Worm (Caenorhabditis elegans) whole organism, young adult: ENCODE data around the gene nuo-1.
A peak's percentile ranks its signal among the peaks of the same experiment; 100 is the strongest.

ENCODE experiments used
- B0336.3 ChIP-seq: fragments of 200-800 bp; sonication (Bioruptor generic); IDR thresholded peaks from 2 replicates; pipeline ENCODE4 v1.3.6; 2022; ENCODE audit warnings: missing genetic modification characterization, missing compliant biosample characterization
- C17E4.6 ChIP-seq: fragments of 200-800 bp; sonication (Bioruptor generic); IDR thresholded peaks from 2 replicates; pipeline ENCODE4 v1.3.6; 2022; ENCODE audit warnings: missing genetic modification reagents, missing genetic modification characterization, missing compliant biosample characterization
- F22D6.2 ChIP-seq: sonication (generic microtip); optimal IDR thresholded peaks from 2 replicates; lab custom pipeline; 2016; ENCODE audit warnings: mild to moderate bottlenecking, missing genetic modification characterization, missing compliant biosample characterization
- F23B12.7 ChIP-seq: sonication (generic microtip); optimal IDR thresholded peaks from 2 replicates; lab custom pipeline; 2017; ENCODE audit warnings: missing genetic modification characterization, mild to moderate bottlenecking, missing compliant biosample characterization, antibody characterized with exemption, moderate library complexity; ENCODE audit not compliant: insufficient read depth
- F33H1.4 ChIP-seq: fragments of 200-800 bp; sonication (Bioruptor generic); IDR thresholded peaks from 2 replicates; pipeline ENCODE4 v1.3.6; 2022; ENCODE audit warnings: missing genetic modification reagents, missing genetic modification characterization, missing compliant biosample characterization
- F39B2.1 ChIP-seq: fragments of 200-800 bp; sonication (Bioruptor generic); IDR thresholded peaks from 2 replicates; pipeline ENCODE4 v1.3.6; 2022; ENCODE audit warnings: missing genetic modification reagents, missing genetic modification characterization, missing compliant biosample characterization
- F49E8.2 ChIP-seq: sonication (generic microtip); optimal IDR thresholded peaks from 3 replicates; lab custom pipeline; 2017; ENCODE audit warnings: missing genetic modification characterization, mild to moderate bottlenecking, missing compliant biosample characterization, antibody characterized with exemption, moderate library complexity; ENCODE audit not compliant: insufficient read depth
- F52B5.7 ChIP-seq: sonication (generic microtip); optimal IDR thresholded peaks from 2 replicates; lab custom pipeline; 2016; ENCODE audit warnings: mild to moderate bottlenecking, missing genetic modification characterization, missing compliant biosample characterization
- F57C9.4 ChIP-seq: sonication (generic microtip); optimal IDR thresholded peaks from 2 replicates; lab custom pipeline; 2017; ENCODE audit warnings: mild to moderate bottlenecking, missing genetic modification characterization, missing compliant biosample characterization
- K11D2.4 ChIP-seq: fragments of 200-800 bp; sonication (Bioruptor generic); IDR thresholded peaks from 2 replicates; pipeline ENCODE4 v1.3.6; 2022; ENCODE audit warnings: missing genetic modification reagents, missing genetic modification characterization, missing compliant biosample characterization
- K12H6.12 ChIP-seq: fragments of 200-800 bp; sonication (Bioruptor generic); optimal IDR thresholded peaks from 2 replicates; lab custom pipeline; 2018; ENCODE audit warnings: mild to moderate bottlenecking, missing genetic modification characterization, missing compliant biosample characterization
- Y56A3A.18 ChIP-seq: fragments of 200-800 bp; sonication (Bioruptor generic); IDR thresholded peaks from 2 replicates; pipeline ENCODE4 v1.3.6; 2022; ENCODE audit warnings: missing genetic modification reagents, missing genetic modification characterization, missing compliant biosample characterization
- Y95B8A.8 ChIP-seq: fragments of 200-800 bp; sonication (Bioruptor generic); IDR thresholded peaks from 2 replicates; pipeline ENCODE4 v1.3.6; 2022; ENCODE audit warnings: missing genetic modification reagents, missing genetic modification characterization, missing compliant biosample characterization
- atf-7 ChIP-seq: sonication (generic microtip); optimal IDR thresholded peaks from 2 replicates; lab custom pipeline; 2017; ENCODE audit warnings: mild to moderate bottlenecking, missing genetic modification characterization, missing compliant biosample characterization
- athp-1 ChIP-seq: sonication (generic microtip); optimal IDR thresholded peaks from 2 replicates; lab custom pipeline; 2017; ENCODE audit warnings: mild to moderate bottlenecking, missing genetic modification characterization, missing compliant biosample characterization
- attf-6 ChIP-seq: fragments of 200-800 bp; sonication (Bioruptor generic); IDR thresholded peaks from 2 replicates; pipeline ENCODE4 v1.3.6; 2022; ENCODE audit warnings: missing genetic modification reagents, missing genetic modification characterization, missing compliant biosample characterization
- cebp-1 ChIP-seq, 2 experiments: fragments of 200-800 bp in 1 of 2; sonication (Bioruptor generic) in 1 of 2; sonication (generic microtip) in 1 of 2; IDR thresholded peaks in 1 of 2; optimal IDR thresholded peaks in 1 of 2; 2 replicates each; pipeline versions ENCODE4 v1.3.6 to Lab custom; 2017 to 2022; ENCODE audit warnings: missing compliant biosample characterization in 2 of 2, missing genetic modification characterization in 2 of 2, mild to moderate bottlenecking in 1 of 2, missing genetic modification reagents in 1 of 2, moderate library complexity in 1 of 2
- ceh-91 ChIP-seq: fragments of 200-800 bp; sonication (Bioruptor generic); IDR thresholded peaks from 2 replicates; pipeline ENCODE4 v1.3.6; 2022; ENCODE audit warnings: missing genetic modification reagents, missing genetic modification characterization, missing compliant biosample characterization
- efl-1 ChIP-seq: fragments of 150-350 bp; optimal IDR thresholded peaks from 2 replicates; lab custom pipeline; 2014; ENCODE audit warnings: missing biosample characterization, missing genetic modification reagents, missing genetic modification characterization
- egrh-3 ChIP-seq: fragments of 200-800 bp; sonication (Bioruptor generic); IDR thresholded peaks from 2 replicates; pipeline ENCODE4 v1.3.6; 2022; ENCODE audit warnings: missing genetic modification reagents, missing genetic modification characterization, missing compliant biosample characterization
- ets-4 ChIP-seq: fragments of 200-800 bp; sonication (Bioruptor generic); optimal IDR thresholded peaks from 2 replicates; lab custom pipeline; 2018; ENCODE audit warnings: mild to moderate bottlenecking, missing genetic modification characterization, missing compliant biosample characterization
- fkh-3 ChIP-seq: sonication (generic microtip); optimal IDR thresholded peaks from 2 replicates; lab custom pipeline; 2016; ENCODE audit warnings: mild to moderate bottlenecking, missing genetic modification characterization, missing compliant biosample characterization
- him-1 ChIP-seq: sonication (generic microtip); optimal IDR thresholded peaks from 2 replicates; lab custom pipeline; 2016; ENCODE audit warnings: missing genotype, missing genetic modification reagents, missing genetic modification characterization, missing compliant biosample characterization
- hlh-12 ChIP-seq: sonication (generic microtip); optimal IDR thresholded peaks from 2 replicates; lab custom pipeline; 2016; ENCODE audit warnings: missing genetic modification characterization, missing compliant biosample characterization
- hrde-1 ChIP-seq: sonication (generic microtip); optimal IDR thresholded peaks from 2 replicates; lab custom pipeline; 2016; ENCODE audit warnings: missing genetic modification characterization, mild to moderate bottlenecking, missing compliant biosample characterization, moderate library complexity, missing genotype, missing genetic modification reagents, borderline replicate concordance
- hsf-1 ChIP-seq: fragments of 200-800 bp; sonication (Bioruptor generic); IDR thresholded peaks from 2 replicates; pipeline ENCODE4 v1.3.6; 2022; ENCODE audit warnings: missing genetic modification reagents, missing genetic modification characterization, missing compliant biosample characterization
- lag-1 ChIP-seq: fragments of 200-800 bp; sonication (Bioruptor generic); IDR thresholded peaks from 2 replicates; pipeline ENCODE4 v1.3.6; 2022; ENCODE audit warnings: missing genetic modification reagents, missing genetic modification characterization, missing compliant biosample characterization
- lin-35 ChIP-seq, 3 experiments: fragments of 150-350 bp in 2 of 3; sonication (generic microtip) in 1 of 3; optimal IDR thresholded peaks; 2 replicates each; lab custom pipeline; 2014 to 2018; ENCODE audit warnings: missing biosample characterization in 3 of 3, missing genetic modification characterization in 3 of 3, missing genetic modification reagents in 3 of 3
- lir-1 ChIP-seq: fragments of 200-800 bp; sonication (Bioruptor generic); conservative IDR thresholded peaks from 2 replicates; pipeline ENCODE4 v1.3.6; 2022; ENCODE audit warnings: missing genetic modification reagents, missing genetic modification characterization, missing compliant biosample characterization
- madf-6 ChIP-seq: fragments of 200-800 bp; sonication (Bioruptor generic); IDR thresholded peaks from 2 replicates; pipeline ENCODE4 v1.3.6; 2022; ENCODE audit warnings: missing genetic modification reagents, missing genetic modification characterization, missing compliant biosample characterization
- mcd-1 ChIP-seq: fragments of 200-800 bp; sonication (Bioruptor generic); IDR thresholded peaks from 2 replicates; pipeline ENCODE4 v1.3.6; 2022; ENCODE audit warnings: missing genetic modification reagents, missing genetic modification characterization, missing compliant biosample characterization
- mes-4 ChIP-seq: sonication (generic microtip); optimal IDR thresholded peaks from 2 replicates; lab custom pipeline; 2016; ENCODE audit warnings: missing genotype, missing genetic modification characterization, missing compliant biosample characterization
- nfya-1 ChIP-seq: sonication (generic microtip); optimal IDR thresholded peaks from 2 replicates; lab custom pipeline; 2017; ENCODE audit warnings: antibody characterized with exemption, missing compliant biosample characterization, missing genetic modification characterization, borderline replicate concordance; ENCODE audit not compliant: insufficient read depth
- nfya-2 ChIP-seq: fragments of 200-800 bp; sonication (Bioruptor generic); IDR thresholded peaks from 2 replicates; pipeline ENCODE4 v1.3.6; 2022; ENCODE audit warnings: missing genetic modification reagents, missing genetic modification characterization, missing compliant biosample characterization
- nhr-27 ChIP-seq: fragments of 200-800 bp; sonication (Bioruptor generic); optimal IDR thresholded peaks from 2 replicates; lab custom pipeline; 2018; ENCODE audit warnings: mild to moderate bottlenecking, missing genetic modification characterization, moderate library complexity, missing compliant biosample characterization
- rpc-1 ChIP-seq, 2 experiments: fragments of 150-350 bp in 1 of 2; sonication (generic microtip) in 1 of 2; optimal IDR thresholded peaks; 2 replicates each; lab custom pipeline; 2014 to 2018; ENCODE audit warnings: missing biosample characterization in 1 of 2, missing genetic modification characterization in 1 of 2, missing genetic modification reagents in 1 of 2, missing genotype in 1 of 2
- sea-2 ChIP-seq: fragments of 200-800 bp; sonication (Bioruptor generic); IDR thresholded peaks from 2 replicates; pipeline ENCODE4 v1.3.6; 2022; ENCODE audit warnings: missing genetic modification characterization, missing compliant biosample characterization
- tbp1 ChIP-seq: fragments of 200-800 bp; sonication (Bioruptor generic); optimal IDR thresholded peaks from 2 replicates; lab custom pipeline; 2018; ENCODE audit warnings: mild to moderate bottlenecking, missing genetic modification characterization, missing compliant biosample characterization
- unc-62 ChIP-seq: fragments of 150-350 bp; optimal IDR thresholded peaks from 2 replicates; lab custom pipeline; 2014; ENCODE audit warnings: missing biosample characterization, missing genetic modification reagents, missing genetic modification characterization
- zim-3 ChIP-seq: sonication (generic microtip); optimal IDR thresholded peaks from 2 replicates; lab custom pipeline; 2017; ENCODE audit warnings: mild to moderate bottlenecking, missing genetic modification characterization, moderate library complexity, missing compliant biosample characterization
- ztf-22 ChIP-seq: fragments of 200-800 bp; sonication (Bioruptor generic); optimal IDR thresholded peaks from 2 replicates; lab custom pipeline; 2018; ENCODE audit warnings: mild to moderate bottlenecking, missing genetic modification characterization, moderate library complexity, missing compliant biosample characterization
- ztf-6 ChIP-seq: fragments of 200-800 bp; sonication (Bioruptor generic); IDR thresholded peaks from 2 replicates; pipeline ENCODE4 v1.3.6; 2022; ENCODE audit warnings: missing genetic modification reagents, missing genetic modification characterization, missing compliant biosample characterization

nuo-1 gene

ce11 chrII:11089356-11089755, 8.3 kb upstream of the nuo-1 start, which contains the start of gene unc-53 (continued):
- TF ChIP-seq athp-1 (tag; lab: Kevin White, UChicago) (no peak), sea-2 (GFP tag; lab: Robert Waterston, UW) (no peak), F33H1.4 (GFP tag; lab: Robert Waterston, UW) (no peak), K11D2.4 (GFP tag; lab: Robert Waterston, UW) (no peak)

DNA sequence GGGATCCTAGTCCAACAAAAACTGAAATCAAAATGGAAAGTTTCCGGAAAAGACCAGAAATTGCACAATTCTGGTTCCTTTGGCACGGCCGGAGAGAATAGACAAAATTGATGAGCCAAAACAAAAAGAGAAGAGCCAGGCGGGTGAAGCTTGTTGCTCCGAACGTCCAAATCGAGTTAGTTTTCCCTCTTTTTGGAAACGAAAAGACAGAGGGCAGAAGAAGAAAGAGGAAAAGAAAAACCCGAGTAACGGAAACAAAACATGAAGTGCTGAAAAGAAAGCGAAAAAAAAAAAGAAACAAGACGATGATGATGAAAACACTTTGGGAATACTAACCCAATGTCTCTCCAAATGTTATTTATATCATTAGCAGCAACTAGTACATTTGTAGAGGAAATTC, 6.1 kb upstream of the nuo-1 start:
- TF ChIP-seq nfya-2 (GFP tag; lab: Robert Waterston, UW) = no peak
- TF ChIP-seq hsf-1 (GFP tag; lab: Robert Waterston, UW) = no peak
- TF ChIP-seq Y56A3A.18 (GFP tag; lab: Robert Waterston, UW) = no peak
- TF ChIP-seq ztf-22 (GFP tag; lab: Kevin White, UChicago) = no peak
- TF ChIP-seq mes-4 = no peak
- TF ChIP-seq cebp-1 (GFP tag; IDR thresholded peaks at IDR 0.05; lab: Robert Waterston, UW) = no peak
- no peak for TF ChIP-seq cebp-1 (tag; optimal IDR thresholded peaks at IDR 0.05; lab: Kevin White, UChicago)
- no peak for TF ChIP-seq attf-6
- TF ChIP-seq ztf-6 (GFP tag; lab: Robert Waterston, UW) = no peak
- no peak for TF ChIP-seq Y95B8A.8
- TF ChIP-seq B0336.3 (GFP tag; lab: Robert Waterston, UW) = no peak
- no peak for TF ChIP-seq K12H6.12 (tag; lab: Kevin White, UChicago)
- TF ChIP-seq nhr-27 (tag; lab: Kevin White, UChicago) = no peak
- TF ChIP-seq lag-1 = no peak
- TF ChIP-seq unc-62 = no peak
- TF ChIP-seq hrde-1 (tag; lab: Kevin White, UChicago) = no peak
- TF ChIP-seq fkh-3 (tag; lab: Kevin White, UChicago) = no peak
- TF ChIP-seq lir-1 (GFP tag; lab: Robert Waterston, UW) = no peak
- TF ChIP-seq F22D6.2 (tag; lab: Kevin White, UChicago) = no peak
- TF ChIP-seq zim-3 (tag; lab: Kevin White, UChicago) = no peak
- no peak for TF ChIP-seq egrh-3 (GFP tag; lab: Robert Waterston, UW)

DNA sequence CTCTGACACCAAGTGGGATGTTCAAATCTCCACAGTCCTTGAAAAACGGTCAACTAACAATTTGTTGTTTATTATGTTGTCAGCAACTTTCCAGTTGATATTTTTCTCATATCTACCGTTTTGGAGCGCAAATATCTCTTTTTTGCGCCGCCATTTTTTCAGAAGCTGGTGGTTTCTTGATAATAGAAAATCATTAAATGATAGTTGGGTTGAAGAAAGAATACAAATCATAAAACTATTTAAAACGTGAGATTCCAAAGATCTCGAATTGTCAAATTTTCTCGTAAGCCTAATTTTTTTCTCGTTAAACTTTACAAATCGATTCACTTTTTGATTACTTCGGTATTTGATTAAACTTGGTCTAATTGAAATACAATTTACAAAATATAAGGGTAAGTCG, 5.2 kb upstream of the nuo-1 start, which contains the start of gene rpl-42:
rpl-42 (plus strand) TSS at position 301 of the 400 bp plus-strand sequence.
- TF ChIP-seq zim-3 (tag; lab: Kevin White, UChicago) (no peak), atf-7 (tag; lab: Kevin White, UChicago) (no peak), athp-1 (tag; lab: Kevin White, UChicago) (no peak), sea-2 (GFP tag; lab: Robert Waterston, UW) (no peak), F22D6.2 (tag; lab: Kevin White, UChicago) (no peak), lin-35 (GFP tag; optimal IDR thresholded peaks at IDR 0.05; lab: Kevin White, UChicago) (no peak), F23B12.7 (no peak), F52B5.7 (tag; lab: Kevin White, UChicago) (no peak)

- TF ChIP-seq ceh-91 (GFP tag; lab: Robert Waterston, UW) (no peak), rpc-1 (optimal IDR thresholded peaks at IDR 0.05; lab: Kevin White, UChicago) (no peak), rpc-1 (tag; optimal IDR thresholded peaks at IDR 0.05; lab: Kevin White, UChicago) (no peak), tbp1 (GFP tag; lab: Kevin White, UChicago) (no peak), B0336.3 (GFP tag; lab: Robert Waterston, UW) (no peak), ets-4 (GFP tag; lab: Kevin White, UChicago) (no peak), F33H1.4 (GFP tag; lab: Robert Waterston, UW) (peak; percentile 65), F57C9.4 (tag; lab: Kevin White, UChicago) (no peak), F49E8.2 (tag; lab: Kevin White, UChicago) (peak; percentile 45), efl-1 (GFP tag; lab: Kevin White, UChicago) (peak; percentile 14), mcd-1 (GFP tag; lab: Robert Waterston, UW) (no peak), madf-6 (peak; percentile 56; the same call in 1 of the 2 replicates), ztf-6 (GFP tag; lab: Robert Waterston, UW) (no peak), C17E4.6 (GFP tag; lab: Robert Waterston, UW) (no peak), F39B2.1 (GFP tag; lab: Robert Waterston, UW) (no peak), K11D2.4 (GFP tag; lab: Robert Waterston, UW) (no peak), hrde-1 (tag; lab: Kevin White, UChicago) (no peak), nfya-1 (tag; lab: Kevin White, UChicago) (no peak), hlh-12 (tag; lab: Kevin White, UChicago) (no peak), Y56A3A.18 (GFP tag; lab: Robert Waterston, UW) (no peak), him-1 (tag; lab: Kevin White, UChicago) (peak; percentile 2)
Measured at ce11 chrII:11094431-11094830, 3.2 kb upstream of the nuo-1 start.
